Fruit fly (Drosophila melanogaster) whole organism, embryonic: ENCODE data around the gene CG34290.

ENCODE experiments used
- ATbp ChIP-seq: fragments of 200-800 bp; sonication (Bioruptor generic); optimal IDR thresholded peaks from 2 replicates; lab custom pipeline; 2017; ENCODE audit warnings: missing biosample characterization, mild to moderate bottlenecking, missing genetic modification characterization, missing genetic modification reagents
- Adf1 ChIP-seq: fragments of 200-800 bp; sonication (Bioruptor generic); IDR thresholded peaks from 2 replicates; pipeline ENCODE4 v1.3.6; 2022; ENCODE audit warnings: missing biosample characterization, missing genetic modification characterization
- Aef1 ChIP-seq: fragments of 200-800 bp; sonication (Bioruptor generic); IDR thresholded peaks from 3 replicates; pipeline ENCODE4 v1.3.6; 2022; ENCODE audit warnings: missing biosample characterization, missing genetic modification characterization
- CG10565 ChIP-seq: fragments of 200-800 bp; sonication (Bioruptor generic); optimal IDR thresholded peaks from 3 replicates; lab custom pipeline; 2016; ENCODE audit warnings: missing biosample characterization, mild to moderate bottlenecking, missing genetic modification characterization
- CG11560 ChIP-seq: fragments of 200-800 bp; sonication (Bioruptor generic); IDR thresholded peaks from 3 replicates; pipeline ENCODE4 v1.3.6; 2022; ENCODE audit warnings: missing biosample characterization, missing genetic modification characterization
- CG12071 ChIP-seq: fragments of 200-800 bp; sonication (Bioruptor generic); optimal IDR thresholded peaks from 3 replicates; lab custom pipeline; 2018; ENCODE audit warnings: missing biosample characterization, mild to moderate bottlenecking, missing genetic modification characterization
- CG15269 ChIP-seq: fragments of 200-800 bp; sonication (Bioruptor generic); optimal IDR thresholded peaks from 2 replicates; lab custom pipeline; 2018; ENCODE audit warnings: missing biosample characterization, mild to moderate bottlenecking, missing genetic modification characterization, moderate library complexity
- CG15514 ChIP-seq: fragments of 200-800 bp; sonication (Bioruptor generic); optimal IDR thresholded peaks from 3 replicates; lab custom pipeline; 2017; ENCODE audit warnings: missing biosample characterization, missing genetic modification characterization, mild to moderate bottlenecking, moderate library complexity, missing genetic modification reagents
- CG15601 ChIP-seq: fragments of 200-800 bp; sonication (Bioruptor generic); optimal IDR thresholded peaks from 3 replicates; lab custom pipeline; 2019; ENCODE audit warnings: missing biosample characterization, mild to moderate bottlenecking, missing genetic modification characterization, moderate library complexity
- CG1603 ChIP-seq: fragments of 200-800 bp; sonication (Bioruptor generic); optimal IDR thresholded peaks from 2 replicates; lab custom pipeline; 2019; ENCODE audit warnings: missing biosample characterization, mild to moderate bottlenecking, missing genetic modification characterization, moderate library complexity
- CG16813 ChIP-seq: fragments of 200-800 bp; sonication (Bioruptor generic); IDR thresholded peaks from 3 replicates; pipeline ENCODE4 v1.3.6; 2022; ENCODE audit warnings: missing biosample characterization, missing genetic modification characterization; ENCODE audit not compliant: partially characterized antibody
- CG16863 ChIP-seq: fragments of 200-800 bp; sonication (Bioruptor generic); optimal IDR thresholded peaks from 3 replicates; lab custom pipeline; 2016; ENCODE audit warnings: missing biosample characterization, missing genetic modification characterization
- CG17328 ChIP-seq: fragments of 200-800 bp; sonication (Bioruptor generic); IDR thresholded peaks from 2 replicates; pipeline ENCODE4 v1.3.6; 2022; ENCODE audit warnings: missing biosample characterization, missing genetic modification characterization
- CG17359 ChIP-seq: fragments of 200-800 bp; sonication (Bioruptor generic); optimal IDR thresholded peaks from 3 replicates; lab custom pipeline; 2018; ENCODE audit warnings: missing biosample characterization, mild to moderate bottlenecking, missing genetic modification characterization, moderate library complexity
- CG17829 ChIP-seq: fragments of 200-800 bp; optimal IDR thresholded peaks from 2 replicates; lab custom pipeline; 2019; ENCODE audit warnings: missing biosample characterization, mild to moderate bottlenecking, missing genetic modification characterization, moderate library complexity
- CG17912 ChIP-seq: fragments of 200-800 bp; sonication (Bioruptor generic); optimal IDR thresholded peaks from 2 replicates; lab custom pipeline; 2018; ENCODE audit warnings: missing biosample characterization, mild to moderate bottlenecking, missing genetic modification characterization
- CG1792 ChIP-seq: fragments of 200-800 bp; sonication (Bioruptor generic); optimal IDR thresholded peaks from 2 replicates; lab custom pipeline; 2016; ENCODE audit warnings: missing biosample characterization, missing genetic modification characterization
- CG18476 ChIP-seq: fragments of 200-800 bp; sonication (Bioruptor generic); optimal IDR thresholded peaks from 2 replicates; lab custom pipeline; 2016; ENCODE audit warnings: missing biosample characterization, mild to moderate bottlenecking, missing genetic modification characterization
- CG18764 ChIP-seq: fragments of 200-800 bp; sonication (Bioruptor generic); optimal IDR thresholded peaks from 3 replicates; lab custom pipeline; 2016; ENCODE audit warnings: missing biosample characterization, missing genetic modification characterization
- CG31224 ChIP-seq: fragments of 200-800 bp; sonication (Bioruptor generic); IDR thresholded peaks from 2 replicates; pipeline ENCODE4 v1.3.6; 2022; ENCODE audit warnings: missing biosample characterization, missing genetic modification characterization
- CG3407 ChIP-seq: fragments of 200-800 bp; sonication (Bioruptor generic); optimal IDR thresholded peaks from 2 replicates; lab custom pipeline; 2018; ENCODE audit warnings: missing biosample characterization, mild to moderate bottlenecking, missing genetic modification characterization
- CG5245 ChIP-seq: fragments of 200-800 bp; sonication (Bioruptor generic); optimal IDR thresholded peaks from 3 replicates; lab custom pipeline; 2016; ENCODE audit warnings: missing biosample characterization, missing genetic modification characterization
- CG6175 ChIP-seq: fragments of 200-800 bp; sonication (Bioruptor generic); IDR thresholded peaks from 3 replicates; pipeline ENCODE4 v1.3.6; 2022; ENCODE audit warnings: missing biosample characterization, missing genetic modification characterization
- CG6683 ChIP-seq: fragments of 200-800 bp; sonication (Bioruptor generic); optimal IDR thresholded peaks from 2 replicates; lab custom pipeline; 2017; ENCODE audit warnings: missing biosample characterization, mild to moderate bottlenecking, missing genetic modification characterization, missing genetic modification reagents
- CG7987 ChIP-seq: fragments of 200-800 bp; sonication (Bioruptor generic); optimal IDR thresholded peaks from 2 replicates; lab custom pipeline; 2018; ENCODE audit warnings: missing biosample characterization, mild to moderate bottlenecking, missing genetic modification characterization, moderate library complexity
- CG8388 ChIP-seq: fragments of 200-800 bp; sonication (Bioruptor generic); optimal IDR thresholded peaks from 2 replicates; lab custom pipeline; 2019; ENCODE audit warnings: missing biosample characterization, mild to moderate bottlenecking, missing genetic modification characterization, moderate library complexity
- CG9727 ChIP-seq: fragments of 200-800 bp; sonication (Bioruptor generic); optimal IDR thresholded peaks from 3 replicates; lab custom pipeline; 2017; ENCODE audit warnings: missing biosample characterization, mild to moderate bottlenecking, missing genetic modification characterization
- CrebB ChIP-seq: fragments of 200-800 bp; sonication (Bioruptor generic); optimal IDR thresholded peaks from 3 replicates; lab custom pipeline; 2018; ENCODE audit warnings: missing biosample characterization, mild to moderate bottlenecking, missing genetic modification characterization
- HLH3B ChIP-seq: fragments of 200-800 bp; sonication (Bioruptor generic); IDR thresholded peaks from 2 replicates; pipeline ENCODE4 v1.3.6; 2022; ENCODE audit warnings: missing biosample characterization, missing genetic modification characterization
- HmgD ChIP-seq: fragments of 200-800 bp; sonication (Bioruptor generic); optimal IDR thresholded peaks from 3 replicates; lab custom pipeline; 2016; ENCODE audit warnings: missing biosample characterization, missing genetic modification characterization
- Hr39 ChIP-seq: fragments of >200 bp; optimal IDR thresholded peaks from 2 replicates; lab custom pipeline; 2017
- Lhr ChIP-seq: fragments of 200-800 bp; sonication (Bioruptor generic); optimal IDR thresholded peaks from 3 replicates; lab custom pipeline; 2017; ENCODE audit warnings: mild to moderate bottlenecking, missing biosample characterization, missing genetic modification reagents, missing genetic modification characterization
- MBD-R2 ChIP-seq: fragments of 200-800 bp; sonication (Bioruptor generic); IDR thresholded peaks from 2 replicates; pipeline ENCODE4 v1.3.6; 2022; ENCODE audit warnings: missing biosample characterization, missing genetic modification characterization
- NFAT ChIP-seq: fragments of 200-800 bp; sonication (Bioruptor generic); IDR thresholded peaks from 2 replicates; pipeline ENCODE4 v1.3.6; 2022; ENCODE audit warnings: missing biosample characterization, missing genetic modification characterization
- NK7.1 ChIP-seq: fragments of 200-800 bp; sonication (Bioruptor generic); optimal IDR thresholded peaks from 3 replicates; lab custom pipeline; 2016; ENCODE audit warnings: missing biosample characterization, missing genetic modification characterization
- crp ChIP-seq, 2 experiments: fragments of 200-800 bp; sonication (Bioruptor generic); optimal IDR thresholded peaks; 2 replicates in 1 of 2; 3 replicates in 1 of 2; lab custom pipeline; 2017; ENCODE audit warnings: missing biosample characterization in 2 of 2, missing genetic modification characterization in 2 of 2, mild to moderate bottlenecking in 1 of 2, moderate library complexity in 1 of 2
- da ChIP-seq: fragments of 200-800 bp; sonication (Bioruptor generic); optimal IDR thresholded peaks from 2 replicates; lab custom pipeline; 2016; ENCODE audit warnings: missing biosample characterization, missing genetic modification characterization
- dimm ChIP-seq: fragments of 200-800 bp; sonication (Bioruptor generic); IDR thresholded peaks from 2 replicates; pipeline ENCODE4 v1.3.6; 2022; ENCODE audit warnings: missing biosample characterization, missing genetic modification characterization
- gro ChIP-seq: fragments of 200-800 bp; sonication (Bioruptor generic); optimal IDR thresholded peaks from 2 replicates; lab custom pipeline; 2016; ENCODE audit warnings: missing biosample characterization, missing genetic modification characterization
- ken ChIP-seq: fragments of 200-800 bp; sonication (Bioruptor generic); IDR thresholded peaks from 3 replicates; pipeline ENCODE4 v1.3.6; 2022; ENCODE audit warnings: missing biosample characterization, missing genetic modification characterization
- kni ChIP-seq: fragments of 200-800 bp; sonication (Bioruptor generic); optimal IDR thresholded peaks from 3 replicates; lab custom pipeline; 2017; ENCODE audit warnings: mild to moderate bottlenecking, missing biosample characterization, missing genetic modification reagents, missing genetic modification characterization
- knrl ChIP-seq: fragments of 200-800 bp; sonication (Bioruptor generic); IDR thresholded peaks from 3 replicates; pipeline ENCODE4 v1.3.6; 2022; ENCODE audit warnings: missing biosample characterization, missing genetic modification characterization; ENCODE audit not compliant: partially characterized antibody
- nerfin-1 ChIP-seq: fragments of 200-800 bp; sonication (Bioruptor generic); optimal IDR thresholded peaks from 3 replicates; lab custom pipeline; 2019; ENCODE audit warnings: missing biosample characterization, mild to moderate bottlenecking, missing genetic modification characterization, moderate library complexity
- onecut ChIP-seq: fragments of 200-800 bp; sonication (Bioruptor generic); IDR thresholded peaks from 2 replicates; pipeline ENCODE4 v1.3.6; 2022; ENCODE audit warnings: missing biosample characterization, missing genetic modification characterization
- p53 ChIP-seq: fragments of 200-800 bp; sonication (Bioruptor generic); optimal IDR thresholded peaks from 2 replicates; lab custom pipeline; 2016; ENCODE audit warnings: missing biosample characterization, missing genetic modification characterization
- sim ChIP-seq: fragments of 200-800 bp; sonication (Bioruptor generic); IDR thresholded peaks from 2 replicates; pipeline ENCODE4 v1.3.6; 2022; ENCODE audit warnings: missing biosample characterization, missing genetic modification characterization
- slou ChIP-seq: fragments of 200-800 bp; sonication (Bioruptor generic); optimal IDR thresholded peaks from 3 replicates; lab custom pipeline; 2016; ENCODE audit warnings: missing biosample characterization, missing genetic modification characterization
- twi ChIP-seq: fragments of 200-800 bp; optimal IDR thresholded peaks from 2 replicates; lab custom pipeline; 2019; ENCODE audit warnings: missing biosample characterization, mild to moderate bottlenecking, missing genetic modification characterization, moderate library complexity
- vvl ChIP-seq: fragments of 200-800 bp; sonication (Bioruptor generic); IDR thresholded peaks from 2 replicates; pipeline ENCODE4 v1.3.6; 2022; ENCODE audit warnings: missing biosample characterization, missing genetic modification characterization
- zf30C ChIP-seq: fragments of 200-800 bp; sonication (Bioruptor generic); optimal IDR thresholded peaks from 3 replicates; lab custom pipeline; 2018; ENCODE audit warnings: missing biosample characterization, mild to moderate bottlenecking, missing genetic modification characterization

CG34290 gene

DNA sequence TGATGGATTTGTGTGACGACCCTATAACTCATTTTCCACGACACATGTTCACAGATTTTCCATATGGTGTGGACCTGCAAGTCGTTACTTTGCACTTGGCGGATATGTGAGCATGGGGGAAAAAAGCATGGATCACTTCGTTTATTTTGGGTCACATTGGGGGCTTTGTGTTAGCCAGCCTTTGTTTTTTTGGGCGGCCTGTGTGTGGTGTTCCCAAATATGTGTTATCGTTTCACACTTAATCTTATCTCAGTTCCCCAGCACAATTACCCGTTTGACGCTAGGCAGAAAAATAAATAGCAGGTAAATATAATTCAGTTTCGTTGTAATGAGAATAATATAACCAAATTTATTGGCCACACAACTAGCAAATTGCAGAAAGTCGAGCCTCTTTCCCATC lies 21.3 kb downstream of the CG34290 start (continued):
- peak; percentile 5 for TF ChIP-seq ATbp

DNA sequence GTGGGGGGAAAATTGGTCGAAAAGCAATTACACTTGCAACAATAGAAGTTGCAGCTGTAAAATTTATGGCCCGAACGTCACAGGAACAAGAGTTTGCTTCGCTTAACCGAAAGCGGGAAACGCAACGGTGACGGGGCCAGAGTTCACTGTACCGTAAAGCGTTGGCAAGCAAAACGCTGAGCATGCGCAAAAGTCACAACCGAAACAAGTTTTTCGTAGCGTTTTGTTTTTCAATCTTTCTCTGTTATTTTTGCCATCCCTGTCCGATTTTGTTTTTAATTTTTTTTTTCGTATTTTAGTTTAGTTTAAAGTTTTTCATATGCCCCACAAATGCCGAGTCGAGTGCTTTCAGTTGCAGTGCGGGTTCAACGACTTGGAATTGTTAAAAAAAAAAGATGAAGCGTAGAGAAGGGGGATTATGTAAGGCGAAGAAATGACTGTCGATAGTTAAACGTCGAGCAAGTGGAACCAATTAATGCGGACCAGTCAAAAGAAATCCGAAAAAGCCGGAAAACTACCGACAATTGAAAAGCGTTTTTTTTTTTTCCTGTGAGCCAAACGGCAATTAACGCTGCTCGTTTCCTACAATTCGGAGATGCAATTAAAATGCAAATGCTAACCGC lies 21.9 kb downstream of the CG34290 start:
- TF ChIP-seq CG17912 (GFP tag; lab: Kevin White, UChicago) (no peak), CG17829 (no peak), NFAT (GFP tag; lab: Robert Waterston, UW) (no peak), Aef1 (no peak), Lhr (GFP tag; lab: Kevin White, UChicago) (no peak), kni (GFP tag; lab: Kevin White, UChicago) (no peak), CG1603 (tag; lab: Kevin White, UChicago) (no peak), CG17359 (tag; lab: Kevin White, UChicago) (no peak), CG8388 (GFP tag; lab: Kevin White, UChicago) (no peak), CG18764 (no peak), CG5245 (GFP tag; lab: Kevin White, UChicago) (no peak), CG10565 (no peak), CG7987 (GFP tag; lab: Kevin White, UChicago) (no peak), HLH3B (GFP tag; lab: Robert Waterston, UW) (0 out of 2 replicates have a peak, but pooled peaks have one; percentile 14), crp (GFP tag; optimal IDR thresholded peaks at IDR 0.05; lab: Kevin White, UChicago) (no peak), twi (tag; lab: Kevin White, UChicago) (no peak), CG18476 (no peak), CG9727 (GFP tag; lab: Kevin White, UChicago) (no peak), CG16813 (no peak), CG6175 (GFP tag; lab: Robert Waterston, UW) (no peak), CG1792 (no peak), CG11560 (tag; lab: Robert Waterston, UW) (no peak), slou (GFP tag; lab: Kevin White, UChicago) (no peak), CG16863 (no peak), vvl (GFP tag; lab: Robert Waterston, UW) (no peak), onecut (GFP tag; lab: Robert Waterston, UW) (no peak), zf30C (no peak), sim (no peak), nerfin-1 (tag; lab: Kevin White, UChicago) (no peak), Adf1 (no peak), CG15269 (tag; lab: Kevin White, UChicago) (no peak), da (GFP tag; lab: Kevin White, UChicago) (no peak), gro (GFP tag; lab: Kevin White, UChicago) (no peak), HmgD (GFP tag; lab: Kevin White, UChicago) (no peak), CG12071 (GFP tag; lab: Kevin White, UChicago) (no peak), knrl (GFP tag; lab: Robert Waterston, UW) (no peak), MBD-R2 (GFP tag; lab: Robert Waterston, UW) (no peak), CG15514 (GFP tag; lab: Kevin White, UChicago) (no peak), CG31224 (GFP tag; lab: Robert Waterston, UW) (no peak), CrebB (tag; lab: Kevin White, UChicago) (no peak), CG6683 (GFP tag; lab: Kevin White, UChicago) (no peak), CG3407 (no peak), ken (GFP tag; lab: Robert Waterston, UW) (no peak), CG17328 (GFP tag; lab: Robert Waterston, UW) (no peak), NK7.1 (GFP tag; lab: Kevin White, UChicago) (no peak), Hr39 (lab: Kevin White, UChicago) (no peak), dimm (GFP tag; lab: Robert Waterston, UW) (no peak), p53 (no peak), CG15601 (tag; lab: Kevin White, UChicago) (no peak)
